Fruit fly (Drosophila melanogaster) whole organism, adult: ENCODE measurements around the gene ninaE.

Experiments
- CG11617 ChIP-seq: fragments of 200-800 bp; sonication (Bioruptor generic); optimal IDR thresholded peaks from 2 replicates; lab custom pipeline; 2017; ENCODE audit warnings: mild to moderate bottlenecking, missing biosample characterization, missing genetic modification reagents, missing genetic modification characterization
- CG12768 ChIP-seq: fragments of 200-800 bp; sonication (Bioruptor generic); optimal IDR thresholded peaks from 2 replicates; lab custom pipeline; 2017; ENCODE audit warnings: missing biosample characterization, missing genetic modification characterization, mild to moderate bottlenecking, moderate library complexity, missing genetic modification reagents
- CG14711 ChIP-seq: fragments of 200-800 bp; sonication (Bioruptor generic); optimal IDR thresholded peaks from 2 replicates; lab custom pipeline; 2018; ENCODE audit warnings: missing biosample characterization, mild to moderate bottlenecking, missing genetic modification characterization, moderate library complexity
- CG1620 ChIP-seq: fragments of 200-800 bp; sonication (Bioruptor generic); optimal IDR thresholded peaks from 2 replicates; lab custom pipeline; 2016; ENCODE audit warnings: missing biosample characterization, missing genetic modification characterization
- CG33017 ChIP-seq: fragments of 200-800 bp; sonication (Bioruptor generic); optimal IDR thresholded peaks from 2 replicates; lab custom pipeline; 2018; ENCODE audit warnings: missing biosample characterization, mild to moderate bottlenecking, missing genetic modification characterization, moderate library complexity
- CG5204 ChIP-seq: fragments of 200-800 bp; sonication (Bioruptor generic); optimal IDR thresholded peaks from 2 replicates; lab custom pipeline; 2016; ENCODE audit warnings: missing biosample characterization, missing genetic modification characterization
- CG7045 ChIP-seq: fragments of 200-800 bp; sonication (Bioruptor generic); optimal IDR thresholded peaks from 2 replicates; lab custom pipeline; 2017; ENCODE audit warnings: missing biosample characterization, mild to moderate bottlenecking, missing genetic modification characterization
- CG7101 ChIP-seq: fragments of 200-800 bp; sonication (Bioruptor generic); optimal IDR thresholded peaks from 2 replicates; lab custom pipeline; 2018; ENCODE audit warnings: missing biosample characterization, mild to moderate bottlenecking, missing genetic modification characterization, moderate library complexity
- Clk ChIP-seq: fragments of 200-800 bp; sonication (Bioruptor generic); optimal IDR thresholded peaks from 2 replicates; lab custom pipeline; 2017; ENCODE audit warnings: missing biosample characterization, missing genetic modification characterization
- Crg-1 ChIP-seq: fragments of 200-800 bp; sonication (Bioruptor generic); optimal IDR thresholded peaks from 2 replicates; lab custom pipeline; 2016; ENCODE audit warnings: missing biosample characterization, missing genetic modification characterization
- Hr96 ChIP-seq: fragments of 200-800 bp; sonication (Bioruptor generic); optimal IDR thresholded peaks from 2 replicates; lab custom pipeline; 2016; ENCODE audit warnings: missing biosample characterization, missing genetic modification characterization
- Mnt ChIP-seq: fragments of 200-800 bp; sonication (Bioruptor generic); optimal IDR thresholded peaks from 2 replicates; lab custom pipeline; 2016; ENCODE audit warnings: missing biosample characterization, mild to moderate bottlenecking, missing genetic modification characterization
- bab1 ChIP-seq: fragments of 200-800 bp; sonication (Bioruptor generic); optimal IDR thresholded peaks from 3 replicates; lab custom pipeline; 2019; ENCODE audit warnings: missing biosample characterization, mild to moderate bottlenecking, missing genetic modification characterization, moderate library complexity
- cic ChIP-seq: fragments of 200-800 bp; sonication (Bioruptor generic); optimal IDR thresholded peaks from 2 replicates; lab custom pipeline; 2017; ENCODE audit warnings: missing biosample characterization, mild to moderate bottlenecking, missing genetic modification characterization, moderate library complexity
- cnc ChIP-seq, 2 experiments: fragments of >200 bp; optimal IDR thresholded peaks; 2 replicates each; lab custom pipeline; 2017
- kay ChIP-seq: fragments of 200-800 bp; sonication (Bioruptor generic); peaks from one replicate; lab custom pipeline; 2016; ENCODE audit warnings: missing biosample characterization, missing genetic modification characterization, borderline replicate concordance
- ovo ChIP-seq: fragments of 200-800 bp; sonication (Bioruptor generic); optimal IDR thresholded peaks from 2 replicates; lab custom pipeline; 2016; ENCODE audit warnings: missing biosample characterization, missing genetic modification characterization
- pad ChIP-seq: fragments of 200-800 bp; sonication (Bioruptor generic); optimal IDR thresholded peaks from 3 replicates; lab custom pipeline; 2017; ENCODE audit warnings: missing biosample characterization, missing genetic modification characterization, mild to moderate bottlenecking, moderate library complexity, missing genetic modification reagents
- tj ChIP-seq: fragments of 200-800 bp; sonication (Bioruptor generic); optimal IDR thresholded peaks from 3 replicates; lab custom pipeline; 2017; ENCODE audit warnings: missing biosample characterization, mild to moderate bottlenecking, missing genetic modification characterization, moderate library complexity
- toe ChIP-seq: fragments of 200-800 bp; sonication (Bioruptor generic); optimal IDR thresholded peaks from 2 replicates; lab custom pipeline; 2016; ENCODE audit warnings: missing biosample characterization, missing genetic modification characterization

Gene ninaE

DNA sequence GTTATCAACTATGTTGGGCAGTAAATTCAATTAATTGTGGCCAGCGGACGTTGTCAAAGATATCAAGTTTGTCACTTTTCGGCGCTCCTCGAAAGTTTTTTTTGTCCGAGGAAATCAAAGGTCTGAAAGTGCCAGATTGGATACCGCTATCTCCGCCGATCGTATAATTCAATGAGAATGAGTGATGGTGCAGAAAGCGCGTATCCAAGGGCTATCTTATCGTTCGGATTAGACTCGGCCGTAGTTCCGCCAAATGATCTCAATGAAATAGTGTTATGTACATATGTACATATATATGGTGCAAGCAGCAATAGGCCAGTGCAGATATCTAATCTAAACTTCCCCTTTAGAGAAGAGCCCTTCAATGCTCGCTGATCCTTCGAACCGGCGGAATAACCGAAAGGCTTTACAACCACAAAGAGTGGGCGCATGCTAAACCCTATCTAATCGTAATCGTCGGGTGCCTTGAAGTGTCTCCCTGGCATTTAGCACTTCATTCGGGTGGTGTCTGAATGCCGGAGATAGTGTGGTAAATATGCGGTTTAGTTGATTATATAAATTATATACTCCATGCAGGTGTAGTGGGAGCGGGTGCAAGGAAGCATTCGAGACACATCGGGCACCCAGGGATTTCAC is 14.8 kb downstream of the ninaE start:
- TF ChIP-seq Clk (GFP tag; lab: Kevin White, UChicago) (no peak), ovo (GFP tag; lab: Kevin White, UChicago) (no peak), cic (peak; percentile 90), pad (no peak), Hr96 (no peak), CG14711 (no peak), CG7101 (tag; lab: Kevin White, UChicago) (no peak), CG11617 (no peak), kay (no peak), tj (GFP tag; lab: Kevin White, UChicago) (no peak), CG12768 (GFP tag; lab: Kevin White, UChicago) (no peak), Crg-1 (GFP tag; lab: Kevin White, UChicago) (peak; percentile 8), CG7045 (GFP tag; lab: Kevin White, UChicago) (no peak), CG33017 (no peak), CG5204 (no peak), toe (GFP tag; lab: Kevin White, UChicago) (no peak), Mnt (peak; percentile 2), cnc (optimal IDR thresholded peaks at IDR 0.05; lab: Kevin White, UChicago) (no peak), bab1 (GFP tag; lab: Kevin White, UChicago) (no peak), CG1620 (GFP tag; lab: Kevin White, UChicago) (no peak)

DNA sequence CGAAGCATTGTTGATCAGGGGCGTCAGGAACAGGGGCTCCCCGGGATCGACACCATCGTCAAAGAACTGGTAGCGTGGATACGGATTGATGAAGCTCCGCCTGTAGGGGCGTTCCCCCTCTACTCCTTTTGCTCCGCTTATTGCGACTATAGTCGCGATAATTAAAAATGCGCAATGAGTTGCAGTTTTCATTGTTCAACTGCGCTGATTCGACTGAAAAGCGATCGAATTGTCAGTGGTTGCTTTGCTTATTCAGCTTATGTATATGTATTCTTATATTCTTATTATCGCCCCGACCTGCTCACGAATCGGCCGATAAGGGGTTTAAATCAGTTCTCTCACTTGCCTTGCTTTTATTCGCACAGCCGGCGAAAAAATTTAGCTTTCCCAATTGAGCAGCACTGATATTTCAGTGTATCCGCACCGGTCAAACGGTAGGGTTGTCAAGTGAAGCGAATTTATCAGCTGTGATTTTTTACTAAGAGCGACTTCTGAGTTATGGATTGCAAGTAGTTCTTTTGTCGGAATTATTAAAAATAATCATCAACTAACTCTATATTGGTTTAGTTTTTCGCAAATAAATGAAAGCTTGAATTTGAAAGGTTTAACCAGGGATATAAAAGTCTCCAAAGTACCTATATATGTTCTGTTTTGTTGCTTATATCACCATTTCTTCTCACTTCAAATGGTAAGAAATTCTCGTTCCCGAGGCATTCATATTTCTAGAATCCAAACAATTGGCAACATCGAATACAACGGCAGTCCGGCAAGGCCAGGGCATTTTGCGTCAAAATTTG is 23.8 kb downstream of the ninaE start, which contains the start of the genes CG4572 and CG4686:
Gene CG4572 (minus strand): TSS at position 415 of the 797 bp plus-strand sequence.
Gene CG4686 (plus strand): TSS at position 518 of the 797 bp plus-strand sequence.
- no peak for TF ChIP-seq kay
- peak; percentile 82 for TF ChIP-seq Crg-1 (GFP tag; lab: Kevin White, UChicago)
- TF ChIP-seq tj (GFP tag; lab: Kevin White, UChicago): peak; percentile 99
- peak; percentile 72 for TF ChIP-seq CG33017
- TF ChIP-seq CG7045 (GFP tag; lab: Kevin White, UChicago): peak; percentile 88
- peak; percentile 84 to 96 for TF ChIP-seq cnc (optimal IDR thresholded peaks at IDR 0.05; lab: Kevin White, UChicago)
- TF ChIP-seq bab1 (GFP tag; lab: Kevin White, UChicago): peak; percentile 82
- peak; percentile 97 for TF ChIP-seq CG14711
- peak; percentile 73 for TF ChIP-seq CG1620 (GFP tag; lab: Kevin White, UChicago)
- peak; percentile 65 for TF ChIP-seq Clk (GFP tag; lab: Kevin White, UChicago)
- peak; percentile 91 for TF ChIP-seq Hr96
- TF ChIP-seq pad: peak; percentile 69
- peak; percentile 78 for TF ChIP-seq CG12768 (GFP tag; lab: Kevin White, UChicago)
- peak; percentile 64 for TF ChIP-seq ovo (GFP tag; lab: Kevin White, UChicago)
- TF ChIP-seq CG5204: peak; percentile 90
- TF ChIP-seq cic: peak; percentile 75
- peak; percentile 55 for TF ChIP-seq Mnt
- peak; percentile 77 for TF ChIP-seq CG7101 (tag; lab: Kevin White, UChicago)
- TF ChIP-seq CG11617: peak; percentile 87
- TF ChIP-seq toe (GFP tag; lab: Kevin White, UChicago): peak; percentile 77

DNA sequence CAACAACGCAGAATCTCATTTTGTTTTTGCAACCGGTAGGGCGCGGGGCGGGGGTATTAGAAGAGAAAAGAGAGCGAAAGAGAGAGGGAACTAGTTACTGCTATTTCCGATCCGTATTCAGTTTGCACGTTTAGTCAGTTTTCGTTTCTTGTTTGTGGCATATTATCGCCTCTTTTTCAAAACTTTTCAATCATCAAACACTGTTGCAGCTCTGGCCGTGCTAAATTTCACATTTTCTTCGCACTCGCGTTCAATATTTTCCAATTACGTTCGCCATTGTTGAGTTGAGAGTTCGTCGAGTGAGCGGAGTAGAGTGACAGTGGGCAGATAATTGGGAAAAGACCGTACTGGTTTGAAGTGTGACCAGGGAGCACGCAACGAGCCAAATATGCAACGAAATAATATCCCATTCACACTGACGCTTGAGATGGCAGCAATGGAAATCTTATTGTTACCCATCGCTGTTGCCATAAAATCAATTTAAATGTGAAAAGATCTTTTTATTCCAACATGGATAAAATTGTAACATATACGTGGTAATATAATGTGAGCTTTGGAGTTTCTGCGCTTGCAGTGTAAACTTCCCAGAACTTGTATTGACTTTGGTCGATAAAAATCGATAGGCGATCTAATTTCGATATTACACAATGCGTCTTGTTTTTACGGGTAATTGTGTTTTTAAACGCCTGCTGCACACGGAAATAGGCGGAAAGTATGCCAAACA is 26.8 kb downstream of the ninaE start, which contains the start of the genes Ire1 and Mrm2:
Gene Ire1 (minus strand): TSS at position 296 of the 724 bp plus-strand sequence.
Gene Mrm2 (plus strand): TSS at position 615 of the 724 bp plus-strand sequence.
- TF ChIP-seq CG7101 (tag; lab: Kevin White, UChicago) (peak; percentile 73), ovo (GFP tag; lab: Kevin White, UChicago) (peak; percentile 77), Hr96 (peak; percentile 86), cic (peak; percentile 13), CG11617 (peak; percentile 78), tj (GFP tag; lab: Kevin White, UChicago) (peak; percentile 45), CG33017 (peak; percentile 38), Crg-1 (GFP tag; lab: Kevin White, UChicago) (peak; percentile 66), Mnt (peak; percentile 59), CG7045 (GFP tag; lab: Kevin White, UChicago) (peak; percentile 67), bab1 (GFP tag; lab: Kevin White, UChicago) (peak; percentile 42), Clk (GFP tag; lab: Kevin White, UChicago) (peak; percentile 70), CG1620 (GFP tag; lab: Kevin White, UChicago) (peak; percentile 88), kay (no peak), CG5204 (no peak), toe (GFP tag; lab: Kevin White, UChicago) (peak; percentile 94), CG14711 (peak; percentile 53), CG12768 (GFP tag; lab: Kevin White, UChicago) (peak; percentile 67), cnc (optimal IDR thresholded peaks at IDR 0.05; lab: Kevin White, UChicago) (no peak), pad (peak; percentile 61)

DNA sequence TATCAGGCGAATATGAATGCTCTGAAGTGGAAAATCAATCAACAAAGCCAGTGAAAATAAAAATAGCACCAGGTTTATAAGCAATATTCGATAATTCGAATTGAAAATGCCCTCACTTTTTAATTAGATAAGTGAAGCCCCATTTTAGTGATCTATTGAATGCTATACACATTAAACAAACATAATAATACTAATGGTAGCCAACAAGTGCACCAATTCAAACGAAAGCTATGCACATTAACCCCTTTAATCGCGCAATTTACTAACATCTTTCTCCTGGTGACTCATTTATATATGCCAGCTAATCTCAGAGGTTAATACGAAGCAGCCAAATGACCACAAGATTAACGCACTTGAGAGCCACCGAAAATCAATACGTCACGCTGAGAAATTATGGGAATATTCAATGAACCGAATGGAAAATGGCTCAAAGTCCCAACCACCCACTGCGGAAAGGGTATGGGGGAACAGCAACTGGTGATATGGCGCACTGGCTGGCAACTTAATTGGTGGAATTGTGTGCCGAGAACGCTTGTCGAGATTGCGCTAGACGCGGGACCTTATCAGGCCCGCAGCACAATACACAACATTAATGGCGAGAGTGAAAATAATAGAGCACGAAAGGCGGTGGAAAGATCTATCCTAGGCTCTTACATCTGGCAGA is 28.5 kb downstream of the ninaE start:
- no peak for TF ChIP-seq kay
- TF ChIP-seq Clk (GFP tag; lab: Kevin White, UChicago): no peak
- TF ChIP-seq cnc (optimal IDR thresholded peaks at IDR 0.05; lab: Kevin White, UChicago): no peak
- TF ChIP-seq toe (GFP tag; lab: Kevin White, UChicago): peak; percentile 42
- TF ChIP-seq Crg-1 (GFP tag; lab: Kevin White, UChicago): no peak
- no peak for TF ChIP-seq CG14711
- peak; percentile 94 for TF ChIP-seq CG12768 (GFP tag; lab: Kevin White, UChicago)
- peak; percentile 52 for TF ChIP-seq Mnt
- peak; percentile 14 for TF ChIP-seq ovo (GFP tag; lab: Kevin White, UChicago)
- TF ChIP-seq CG5204: no peak
- TF ChIP-seq CG1620 (GFP tag; lab: Kevin White, UChicago): peak; percentile 16
- peak; percentile 62 for TF ChIP-seq CG11617
- peak; percentile 55 for TF ChIP-seq Hr96
- no peak for TF ChIP-seq CG7101 (tag; lab: Kevin White, UChicago)
- peak; percentile 7 for TF ChIP-seq pad
- peak; percentile 91 for TF ChIP-seq cic
- TF ChIP-seq tj (GFP tag; lab: Kevin White, UChicago): no peak
- no peak for TF ChIP-seq bab1 (GFP tag; lab: Kevin White, UChicago)
- TF ChIP-seq CG7045 (GFP tag; lab: Kevin White, UChicago): peak; percentile 54
- no peak for TF ChIP-seq CG33017
